Worm (Caenorhabditis elegans) whole organism, L4 larva: Measurements from ENCODE around the gene C04B4.2.
A peak's percentile ranks its signal among the peaks of the same experiment; 100 is the strongest.

ENCODE experiments used
- F26F4.8 ChIP-seq: fragments of 200-800 bp; sonication (Bioruptor generic); conservative IDR thresholded peaks from 2 replicates; pipeline ENCODE4 v1.3.6; 2022; ENCODE audit warnings: missing genetic modification characterization, missing compliant biosample characterization
- Y105C5A.15 ChIP-seq: fragments of 200-800 bp; sonication (Bioruptor generic); IDR thresholded peaks from 2 replicates; pipeline ENCODE4 v1.3.6; 2022; ENCODE audit warnings: missing genetic modification characterization, missing compliant biosample characterization
- Y5F2A.4 ChIP-seq: fragments of 200-800 bp; sonication (Bioruptor generic); optimal IDR thresholded peaks from 2 replicates; lab custom pipeline; 2018; ENCODE audit warnings: mild to moderate bottlenecking, missing genetic modification characterization, missing compliant biosample characterization
- ceh-20 ChIP-seq: fragments of 200-800 bp; sonication (Bioruptor generic); IDR thresholded peaks from 2 replicates; pipeline ENCODE4 v1.3.6; 2022; ENCODE audit warnings: missing genetic modification reagents, missing genetic modification characterization, missing compliant biosample characterization
- daf-12 ChIP-seq: fragments of 150-350 bp; optimal IDR thresholded peaks from 2 replicates; lab custom pipeline; 2014; ENCODE audit warnings: missing biosample characterization, missing genetic modification reagents, missing genetic modification characterization
- daf-16 ChIP-seq, 3 experiments: sonication (generic microtip); optimal IDR thresholded peaks; 2 replicates each; lab custom pipeline; 2016 to 2017; ENCODE audit warnings: missing genetic modification characterization in 3 of 3, missing genetic modification reagents in 3 of 3, mild to moderate bottlenecking in 2 of 3, missing compliant biosample characterization in 2 of 3, missing biosample characterization in 1 of 3, moderate library complexity in 1 of 3
- dmd-9 ChIP-seq: fragments of 200-800 bp; sonication (Bioruptor generic); IDR thresholded peaks from 2 replicates; pipeline ENCODE4 v1.3.6; 2022; ENCODE audit warnings: missing genetic modification reagents, missing genetic modification characterization, missing compliant biosample characterization
- dpl-1 ChIP-seq: fragments of 150-350 bp; optimal IDR thresholded peaks from 2 replicates; lab custom pipeline; 2014; ENCODE audit warnings: missing biosample characterization, missing genetic modification reagents, missing genetic modification characterization
- fos-1 ChIP-seq: fragments of 150-350 bp; optimal IDR thresholded peaks from 2 replicates; lab custom pipeline; 2014; ENCODE audit warnings: missing biosample characterization, missing genetic modification characterization
- hif-1 ChIP-seq, 2 experiments: sonication (generic microtip); optimal IDR thresholded peaks; 2 replicates each; lab custom pipeline; 2016 to 2017; ENCODE audit warnings: missing compliant biosample characterization in 2 of 2, missing genetic modification characterization in 2 of 2, missing genetic modification reagents in 2 of 2, missing genotype in 2 of 2, mild to moderate bottlenecking in 1 of 2
- hlh-11 ChIP-seq: fragments of 200-800 bp; sonication (Bioruptor generic); optimal IDR thresholded peaks from 2 replicates; lab custom pipeline; 2018; ENCODE audit warnings: mild to moderate bottlenecking, missing genetic modification characterization, missing compliant biosample characterization
- jun-1 ChIP-seq: fragments of 150-350 bp; optimal IDR thresholded peaks from 2 replicates; lab custom pipeline; 2014; ENCODE audit warnings: missing biosample characterization, missing genetic modification reagents, missing genetic modification characterization
- lin-1 ChIP-seq: fragments of 200-800 bp; sonication (Bioruptor generic); IDR thresholded peaks from 2 replicates; pipeline ENCODE4 v1.3.6; 2022; ENCODE audit warnings: missing genetic modification reagents, missing genetic modification characterization, missing compliant biosample characterization
- lin-15B ChIP-seq: fragments of 150-350 bp; sonication (generic microtip); optimal IDR thresholded peaks from 3 replicates; lab custom pipeline; 2014; ENCODE audit warnings: missing biosample characterization, missing genetic modification characterization
- mdl-1 ChIP-seq, 2 experiments: fragments of 150-350 bp in 1 of 2; sonication (generic microtip) in 1 of 2; optimal IDR thresholded peaks; 2 replicates each; lab custom pipeline; 2014 to 2017; ENCODE audit warnings: missing biosample characterization in 2 of 2, missing genetic modification characterization in 2 of 2
- nhr-28 ChIP-seq: fragments of 150-350 bp; optimal IDR thresholded peaks from 2 replicates; lab custom pipeline; 2014; ENCODE audit warnings: missing biosample characterization, missing genetic modification characterization
- nhr-42 ChIP-seq: fragments of 200-800 bp; sonication (Bioruptor generic); IDR thresholded peaks from 2 replicates; pipeline ENCODE4 v1.3.6; 2022; ENCODE audit warnings: missing genetic modification characterization, missing compliant biosample characterization
- php-3 ChIP-seq: fragments of 200-800 bp; sonication (Bioruptor generic); IDR thresholded peaks from 2 replicates; pipeline ENCODE4 v1.3.6; 2022; ENCODE audit warnings: missing genetic modification reagents, missing genetic modification characterization, missing compliant biosample characterization
- pqm-1 ChIP-seq: sonication (generic microtip); optimal IDR thresholded peaks from 2 replicates; lab custom pipeline; 2017; ENCODE audit warnings: missing biosample characterization, missing genetic modification characterization
- rbr-2 ChIP-seq: sonication (generic microtip); optimal IDR thresholded peaks from 2 replicates; lab custom pipeline; 2016; ENCODE audit warnings: missing genotype, missing genetic modification characterization, missing compliant biosample characterization
- sdz-12 ChIP-seq: fragments of 200-800 bp; sonication (Bioruptor generic); optimal IDR thresholded peaks from 2 replicates; lab custom pipeline; 2018; ENCODE audit warnings: mild to moderate bottlenecking, missing genetic modification characterization, missing compliant biosample characterization
- tag-97 ChIP-seq: fragments of 200-800 bp; sonication (Bioruptor generic); IDR thresholded peaks from 2 replicates; pipeline ENCODE4 v1.3.6; 2022; ENCODE audit warnings: missing genetic modification characterization, missing compliant biosample characterization
- tra-1 ChIP-seq: fragments of 200-800 bp; sonication (Bioruptor generic); IDR thresholded peaks from 2 replicates; pipeline ENCODE4 v1.3.6; 2022; ENCODE audit warnings: missing genetic modification reagents, missing genetic modification characterization, missing compliant biosample characterization
- unc-62 ChIP-seq, 3 experiments: fragments of 150-350 bp in 1 of 3; sonication (generic microtip); optimal IDR thresholded peaks in 2 of 3; peaks in 1 of 3; 1 replicate in 1 of 3; 2 replicates in 2 of 3; lab custom pipeline; 2014 to 2017; ENCODE audit warnings: missing biosample characterization in 3 of 3, missing genetic modification characterization in 3 of 3, missing genetic modification reagents in 3 of 3, missing genotype in 1 of 3
- zfp-3 ChIP-seq: fragments of 200-800 bp; sonication (Bioruptor generic); conservative IDR thresholded peaks from 2 replicates; pipeline ENCODE4 v1.3.6; 2022; ENCODE audit warnings: missing genetic modification reagents, missing genetic modification characterization, missing compliant biosample characterization
- ztf-7 ChIP-seq: fragments of 150-350 bp; optimal IDR thresholded peaks from 2 replicates; lab custom pipeline; 2014; ENCODE audit warnings: missing biosample characterization, missing genetic modification characterization

The C04B4.2 gene

DNA sequence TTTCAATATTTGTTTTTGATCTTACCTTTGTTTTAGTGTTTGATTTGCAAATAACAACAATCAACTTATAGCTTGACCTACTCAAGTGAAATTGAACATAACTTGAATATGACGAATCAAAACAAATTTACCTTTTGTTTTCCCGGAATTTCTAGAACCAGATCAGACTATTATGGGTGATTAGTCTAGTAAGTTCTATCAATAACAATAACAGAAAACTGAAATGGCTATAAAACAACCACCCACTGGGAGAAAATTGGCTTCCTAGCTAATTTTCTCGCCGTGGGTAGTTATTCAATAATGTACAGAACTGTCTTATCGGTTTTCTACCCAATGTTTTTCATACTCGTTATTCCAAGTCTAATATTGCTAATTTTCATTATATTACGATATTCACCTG lies 45.6 kb downstream of the C04B4.2 start, which contains the start of gene srd-45:
Gene srd-45, plus strand, starts transcription at position 301 of the 400 bp plus-strand sequence.
- no peak for TF ChIP-seq Y5F2A.4 (GFP tag; lab: Kevin White, UChicago)
- TF ChIP-seq unc-62 (GFP tag; optimal IDR thresholded peaks at IDR 0.05 in 1 of 2; lab: Kevin White, UChicago) = peak in 1 of 2 experiments; percentile 7
- TF ChIP-seq unc-62 (tag; optimal IDR thresholded peaks at IDR 0.05; lab: Kevin White, UChicago) = no peak
- no peak for TF ChIP-seq Y105C5A.15 (GFP tag; lab: Robert Waterston, UW)
- no peak for TF ChIP-seq nhr-28 (tag; lab: Kevin White, UChicago)
- TF ChIP-seq pqm-1 (tag; lab: Kevin White, UChicago) = no peak
- no peak for TF ChIP-seq tra-1
- TF ChIP-seq, all 104 proteins: peak for 1

DNA sequence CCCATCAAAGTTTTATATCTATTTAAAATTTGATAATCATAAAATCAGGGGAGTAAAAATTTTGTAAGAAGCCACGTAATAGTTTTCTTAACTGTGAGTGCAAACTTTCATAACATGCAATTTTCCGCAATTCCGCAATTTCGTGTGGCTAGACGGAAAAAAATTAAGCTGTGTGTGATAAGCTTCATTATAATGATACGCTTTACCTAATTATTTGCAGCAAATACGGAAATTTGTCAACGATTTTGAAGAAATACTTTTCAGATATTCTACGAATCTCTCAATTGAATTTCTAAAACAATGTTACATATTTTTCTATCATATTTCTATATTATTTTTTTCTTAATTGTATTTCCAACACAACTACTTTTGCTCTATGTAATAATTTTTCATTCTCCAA lies 48.7 kb downstream of the C04B4.2 start, which contains the start of gene srd-46:
Gene srd-46, plus strand, starts transcription at position 301 of the 400 bp plus-strand sequence.
- TF ChIP-seq F26F4.8 (GFP tag; lab: Robert Waterston, UW) (no peak), mdl-1 (tag; optimal IDR thresholded peaks at IDR 0.05; lab: Kevin White, UChicago) (no peak), Y105C5A.15 (GFP tag; lab: Robert Waterston, UW) (no peak), ceh-20 (GFP tag; lab: Robert Waterston, UW) (no peak), daf-16 (GFP tag; optimal IDR thresholded peaks at IDR 0.05; lab: Kevin White, UChicago) (no peak), daf-16 (tag; optimal IDR thresholded peaks at IDR 0.05; lab: Kevin White, UChicago) (no peak), lin-1 (GFP tag; lab: Robert Waterston, UW) (no peak), hif-1 (tag; optimal IDR thresholded peaks at IDR 0.05; lab: Kevin White, UChicago) (no peak), zfp-3 (GFP tag; lab: Robert Waterston, UW) (no peak), tag-97 (GFP tag; lab: Robert Waterston, UW) (no peak), jun-1 (tag; lab: Kevin White, UChicago) (no peak), rbr-2 (tag; lab: Kevin White, UChicago) (no peak), hlh-11 (tag; lab: Kevin White, UChicago) (no peak), ztf-7 (tag; lab: Kevin White, UChicago) (no peak), dmd-9 (GFP tag; lab: Robert Waterston, UW) (no peak), daf-12 (tag; lab: Kevin White, UChicago) (no peak), fos-1 (tag; lab: Kevin White, UChicago) (no peak), lin-15B (tag; lab: Kevin White, UChicago) (no peak)

DNA sequence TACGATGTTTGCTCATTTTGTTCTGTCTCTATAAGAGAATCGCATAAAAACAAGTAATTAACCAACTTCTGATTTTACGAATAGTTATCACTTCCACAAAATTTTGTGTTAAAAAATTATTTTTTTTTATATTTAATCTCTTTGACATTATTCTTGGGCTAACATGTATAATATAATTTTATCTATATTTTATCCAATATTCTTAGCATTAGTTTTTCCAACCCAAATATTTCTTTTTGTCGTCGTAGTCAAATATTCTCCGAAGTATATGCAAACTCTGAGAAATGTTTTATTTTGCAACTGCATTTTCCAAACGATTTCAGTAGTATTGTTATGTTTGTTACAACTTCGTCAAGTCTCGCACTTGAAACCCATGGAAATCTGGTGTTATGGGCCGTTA lies 50.4 kb downstream of the C04B4.2 start, which contains the start of gene srd-47:
Gene srd-47, plus strand, starts transcription at position 164 of the 400 bp plus-strand sequence.
- TF ChIP-seq dpl-1 (GFP tag; lab: Kevin White, UChicago) (no peak), unc-62 (GFP tag; optimal IDR thresholded peaks at IDR 0.05 in 1 of 2; lab: Kevin White, UChicago) (peak in 1 of 2 experiments; percentile 56), unc-62 (tag; optimal IDR thresholded peaks at IDR 0.05; lab: Kevin White, UChicago) (no peak), sdz-12 (GFP tag; lab: Kevin White, UChicago) (no peak), php-3 (no peak), nhr-42 (GFP tag; lab: Robert Waterston, UW) (no peak), dmd-9 (GFP tag; lab: Robert Waterston, UW) (no peak)
